Fruit fly (Drosophila melanogaster): ENCODE results near the gene Jhbp15.

Jhbp15 gene

DNA sequence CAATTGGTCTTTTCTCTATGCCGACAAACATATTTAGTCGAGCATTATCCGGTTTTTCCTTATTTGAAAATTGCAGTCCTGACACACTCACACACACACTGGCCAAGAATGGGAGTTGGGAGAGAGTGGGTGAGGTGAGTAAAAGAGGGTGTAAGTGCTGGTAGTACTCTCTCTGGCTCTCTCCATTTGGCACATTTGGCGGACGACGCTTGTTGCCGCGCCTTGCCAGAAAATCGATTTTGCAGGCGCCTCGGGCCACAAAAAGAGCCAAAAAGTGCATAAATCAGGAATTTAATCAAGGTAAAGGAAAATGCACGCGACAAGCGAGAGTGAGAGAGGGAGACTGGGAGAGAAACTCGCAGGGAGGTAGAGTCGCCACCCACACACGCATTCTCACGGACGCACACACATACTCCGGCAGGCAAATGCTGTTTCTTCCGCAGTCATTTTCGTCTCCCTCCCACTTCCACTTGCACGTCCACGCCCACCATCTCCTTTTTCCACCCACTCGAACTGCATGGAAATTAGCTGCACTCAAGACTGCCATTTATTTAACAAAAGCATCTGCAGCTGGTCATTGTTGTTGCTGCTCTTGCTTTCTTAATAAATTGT lies 45.9 kb upstream of the Jhbp15 start (continued):
- TF ChIP-seq Ets97D (GFP tag; optimal IDR thresholded peaks at IDR 0.05) (no peak), CG11723 (GFP tag; optimal IDR thresholded peaks at IDR 0.05) (no peak), Drgx (GFP tag; IDR thresholded peaks at IDR 0.05) (no peak), CG12236 (GFP tag; optimal IDR thresholded peaks at IDR 0.05) (no peak), br (optimal IDR thresholded peaks at IDR 0.05) (no peak), gem (tag; optimal IDR thresholded peaks at IDR 0.05) (no peak)

DNA sequence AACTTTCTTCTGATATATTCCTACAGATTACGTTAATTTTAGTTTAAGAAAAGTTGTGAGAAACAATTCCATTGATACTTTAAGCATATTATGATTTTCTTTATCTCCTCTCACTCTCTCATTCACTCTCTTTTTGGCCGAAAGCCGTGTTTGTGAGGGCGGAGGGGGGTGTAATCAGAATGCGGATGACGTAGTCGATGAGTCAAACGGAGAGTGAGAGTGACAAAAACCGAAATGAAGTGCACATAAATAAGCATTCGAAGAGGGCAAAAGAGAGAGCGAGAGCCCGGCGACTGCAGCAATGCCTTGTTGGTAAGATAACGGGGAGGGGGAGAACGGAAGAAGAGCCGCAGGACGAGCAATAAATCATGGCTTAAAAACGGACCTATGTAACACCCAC lies 43.5 kb upstream of the Jhbp15 start:
- TF ChIP-seq CG9609 (GFP tag; optimal IDR thresholded peaks at IDR 0.05) (no peak), kay (GFP tag; optimal IDR thresholded peaks at IDR 0.05) (peak; percentile 33), eve (GFP tag; optimal IDR thresholded peaks at IDR 0.05) (no peak), Blimp-1 (GFP tag; optimal IDR thresholded peaks at IDR 0.05) (peak; percentile 93), CG7786 (GFP tag; optimal IDR thresholded peaks at IDR 0.05) (no peak), crol (GFP tag; IDR thresholded peaks at IDR 0.05) (peak; percentile 87), Antp (GFP tag; optimal IDR thresholded peaks at IDR 0.05) (no peak), Elba2 (GFP tag; optimal IDR thresholded peaks at IDR 0.05) (no peak), sc (optimal IDR thresholded peaks at IDR 0.05) (no peak), sc (GFP tag; optimal IDR thresholded peaks at IDR 0.05) (no peak), H2.0 (GFP tag; IDR thresholded peaks at IDR 0.05) (no peak), Trl (optimal IDR thresholded peaks at IDR 0.05) (peak; percentile 5 to 53), Trl (GFP tag; optimal IDR thresholded peaks at IDR 0.05) (no peak), bcd (GFP tag; optimal IDR thresholded peaks at IDR 0.05) (no peak), CG9876 (GFP tag; optimal IDR thresholded peaks at IDR 0.05) (no peak), CG7357 (GFP tag; IDR thresholded peaks at IDR 0.05) (no peak), D19B (GFP tag; optimal IDR thresholded peaks at IDR 0.05) (no peak)

dm6 chr3R:21092829-21093228 lies 42.1 kb upstream of the Jhbp15 start:
- TF ChIP-seq CG11723 (GFP tag; optimal IDR thresholded peaks at IDR 0.05) = no peak
- no peak for TF ChIP-seq caup (GFP tag; optimal IDR thresholded peaks at IDR 0.05; ENCODE audit: severe bottlenecking)
- no peak for TF ChIP-seq wek (GFP tag; optimal IDR thresholded peaks at IDR 0.05)
- no peak for TF ChIP-seq CG18262 (tag; optimal IDR thresholded peaks at IDR 0.05)
- TF ChIP-seq CG13123 (GFP tag; optimal IDR thresholded peaks at IDR 0.05) = no peak
- peak; percentile 7 for TF ChIP-seq CG12659 (GFP tag; optimal IDR thresholded peaks at IDR 0.05)
- TF ChIP-seq Xbp1 (GFP tag; optimal IDR thresholded peaks at IDR 0.05) = peak; percentile 20
- TF ChIP-seq Hand (GFP tag; optimal IDR thresholded peaks at IDR 0.05) = no peak
- no peak for TF ChIP-seq Atf3 (GFP tag; optimal IDR thresholded peaks at IDR 0.05)
- no peak for TF ChIP-seq phol (tag; optimal IDR thresholded peaks at IDR 0.05)
- TF ChIP-seq gfzf (GFP tag; optimal IDR thresholded peaks at IDR 0.05) = no peak
- TF ChIP-seq E2f2 (GFP tag; IDR thresholded peaks at IDR 0.05) = no peak
- no peak for TF ChIP-seq gce (GFP tag; IDR thresholded peaks at IDR 0.05)
- TF ChIP-seq CG8944 (GFP tag; optimal IDR thresholded peaks at IDR 0.05) = no peak
- peak; percentile 1 for TF ChIP-seq Hr3 (GFP tag; optimal IDR thresholded peaks at IDR 0.05)
- TF ChIP-seq GATAe (GFP tag; conservative IDR thresholded peaks at IDR 0.05) = no peak
- no peak for TF ChIP-seq Ptx1 (GFP tag; IDR thresholded peaks at IDR 0.05)
- no peak for TF ChIP-seq peb (GFP tag; IDR thresholded peaks at IDR 0.05)
- TF ChIP-seq Sox102F (GFP tag; optimal IDR thresholded peaks at IDR 0.05) = peak; percentile 56
- no peak for TF ChIP-seq nom (GFP tag; optimal IDR thresholded peaks at IDR 0.05)
- TF ChIP-seq Dbx (GFP tag; IDR thresholded peaks at IDR 0.05) = no peak
- peak; percentile 4 for TF ChIP-seq Antp (GFP tag; optimal IDR thresholded peaks at IDR 0.05)
- TF ChIP-seq CG5245 (GFP tag; optimal IDR thresholded peaks at IDR 0.05) = no peak
- no peak for TF ChIP-seq CG18619 (GFP tag; optimal IDR thresholded peaks at IDR 0.05)
- no peak for TF ChIP-seq CG3407 (GFP tag; optimal IDR thresholded peaks at IDR 0.05)
- no peak for TF ChIP-seq CG9876 (GFP tag; optimal IDR thresholded peaks at IDR 0.05)
- no peak for TF ChIP-seq corto (GFP tag; optimal IDR thresholded peaks at IDR 0.05)
- TF ChIP-seq chif (GFP tag; optimal IDR thresholded peaks at IDR 0.05) = peak in 1 of 2 experiments; percentile 5
- TF ChIP-seq CG2120 (GFP tag; optimal IDR thresholded peaks at IDR 0.05) = peak; percentile 18
- peak; percentile 0 for TF ChIP-seq CG8388 (GFP tag; optimal IDR thresholded peaks at IDR 0.05)

Measured in whole organism, embryonic.